Fruit fly (Drosophila melanogaster) whole organism, embryonic: ENCODE data around the gene Cpr67Fb.

Experiments used
- BtbVII ChIP-seq: fragments of 200-800 bp; sonication (Bioruptor generic); optimal IDR thresholded peaks from 3 replicates; lab custom pipeline; 2017; ENCODE audit warnings: missing biosample characterization, mild to moderate bottlenecking, missing genetic modification characterization
- CG12299 ChIP-seq: fragments of 200-800 bp; sonication (Bioruptor generic); optimal IDR thresholded peaks from 2 replicates; lab custom pipeline; 2018; ENCODE audit warnings: missing biosample characterization, mild to moderate bottlenecking, missing genetic modification characterization
- CG13424 ChIP-seq: fragments of 200-800 bp; sonication (Bioruptor generic); optimal IDR thresholded peaks from 2 replicates; lab custom pipeline; 2019; ENCODE audit warnings: missing biosample characterization, mild to moderate bottlenecking, missing genetic modification characterization, moderate library complexity
- CG14710 ChIP-seq: fragments of 200-800 bp; sonication (Bioruptor generic); optimal IDR thresholded peaks from 3 replicates; lab custom pipeline; 2019; ENCODE audit warnings: missing biosample characterization, mild to moderate bottlenecking, missing genetic modification characterization, moderate library complexity
- CG17385 ChIP-seq: fragments of 200-800 bp; sonication (Bioruptor generic); optimal IDR thresholded peaks from 3 replicates; lab custom pipeline; 2018; ENCODE audit warnings: missing biosample characterization, mild to moderate bottlenecking, missing genetic modification characterization
- CG17612 ChIP-seq: fragments of 200-800 bp; sonication (Bioruptor generic); IDR thresholded peaks from 2 replicates; pipeline ENCODE4 v1.3.6; 2022; ENCODE audit warnings: missing biosample characterization, missing genetic modification characterization
- CG1792 ChIP-seq: fragments of 200-800 bp; sonication (Bioruptor generic); optimal IDR thresholded peaks from 2 replicates; lab custom pipeline; 2016; ENCODE audit warnings: missing biosample characterization, missing genetic modification characterization
- CG18764 ChIP-seq: fragments of 200-800 bp; sonication (Bioruptor generic); optimal IDR thresholded peaks from 3 replicates; lab custom pipeline; 2016; ENCODE audit warnings: missing biosample characterization, missing genetic modification characterization
- CG2120 ChIP-seq: fragments of 200-800 bp; sonication (Bioruptor generic); optimal IDR thresholded peaks from 3 replicates; lab custom pipeline; 2016; ENCODE audit warnings: missing biosample characterization, missing genetic modification characterization
- CG2678 ChIP-seq: fragments of 200-800 bp; sonication (Bioruptor generic); optimal IDR thresholded peaks from 3 replicates; lab custom pipeline; 2019; ENCODE audit warnings: missing biosample characterization, mild to moderate bottlenecking, missing genetic modification characterization, moderate library complexity
- CG34422 ChIP-seq: fragments of 200-800 bp; sonication (Bioruptor generic); IDR thresholded peaks from 3 replicates; pipeline ENCODE4 v1.3.6; 2022; ENCODE audit warnings: missing biosample characterization, missing genetic modification characterization
- CG3838 ChIP-seq: fragments of 200-800 bp; sonication (Bioruptor generic); optimal IDR thresholded peaks from 3 replicates; lab custom pipeline; 2016; ENCODE audit warnings: missing biosample characterization, missing genetic modification characterization
- CG3995 ChIP-seq: fragments of 200-800 bp; sonication (Bioruptor generic); optimal IDR thresholded peaks from 3 replicates; lab custom pipeline; 2016; ENCODE audit warnings: missing biosample characterization, missing genetic modification characterization
- CG42726 ChIP-seq: fragments of 200-800 bp; sonication (Bioruptor generic); IDR thresholded peaks from 2 replicates; pipeline ENCODE4 v1.3.6; 2022; ENCODE audit warnings: missing biosample characterization, missing genetic modification characterization; ENCODE audit not compliant: partially characterized antibody
- CG4360 ChIP-seq: fragments of 200-800 bp; sonication (Bioruptor generic); IDR thresholded peaks from 2 replicates; pipeline ENCODE4 v1.3.6; 2022; ENCODE audit warnings: missing biosample characterization, missing genetic modification characterization
- CG43689 ChIP-seq: fragments of 200-800 bp; sonication (Bioruptor generic); IDR thresholded peaks from 2 replicates; pipeline ENCODE4 v1.3.6; 2022; ENCODE audit warnings: missing biosample characterization, missing genetic modification characterization
- CG4707 ChIP-seq: fragments of 200-800 bp; sonication (Bioruptor generic); optimal IDR thresholded peaks from 2 replicates; lab custom pipeline; 2018; ENCODE audit warnings: missing biosample characterization, mild to moderate bottlenecking, missing genetic modification characterization, moderate library complexity
- CG7271 ChIP-seq: fragments of 200-800 bp; sonication (Bioruptor generic); optimal IDR thresholded peaks from 2 replicates; lab custom pipeline; 2018; ENCODE audit warnings: missing biosample characterization, mild to moderate bottlenecking, missing genetic modification characterization, moderate library complexity
- CG9817 ChIP-seq: fragments of 200-800 bp; sonication (Bioruptor generic); optimal IDR thresholded peaks from 2 replicates; lab custom pipeline; 2018; ENCODE audit warnings: missing biosample characterization, mild to moderate bottlenecking, missing genetic modification characterization, moderate library complexity
- CG9932 ChIP-seq: fragments of 200-800 bp; sonication (Bioruptor generic); IDR thresholded peaks from 2 replicates; pipeline ENCODE4 v1.3.6; 2022; ENCODE audit warnings: missing biosample characterization, missing genetic modification characterization
- Chrac-16 ChIP-seq: fragments of 200-800 bp; sonication (Bioruptor generic); optimal IDR thresholded peaks from 3 replicates; lab custom pipeline; 2016; ENCODE audit warnings: missing biosample characterization, missing genetic modification characterization
- Dip2 ChIP-seq: fragments of 200-800 bp; sonication (Bioruptor generic); IDR thresholded peaks from 2 replicates; pipeline ENCODE4 v1.3.6; 2022; ENCODE audit warnings: missing biosample characterization, missing genetic modification characterization
- Fer3 ChIP-seq: fragments of 200-800 bp; sonication (Bioruptor generic); optimal IDR thresholded peaks from 2 replicates; lab custom pipeline; 2018; ENCODE audit warnings: missing biosample characterization, mild to moderate bottlenecking, missing genetic modification characterization, moderate library complexity
- GATAe ChIP-seq: fragments of 200-800 bp; sonication (Bioruptor generic); conservative IDR thresholded peaks from 2 replicates; pipeline ENCODE4 v1.3.6; 2022; ENCODE audit warnings: missing biosample characterization, missing genetic modification characterization
- HLHmδ ChIP-seq: fragments of 200-800 bp; sonication (Bioruptor generic); optimal IDR thresholded peaks from 2 replicates; lab custom pipeline; 2018; ENCODE audit warnings: missing biosample characterization, mild to moderate bottlenecking, missing genetic modification characterization, moderate library complexity
- HmgD ChIP-seq: fragments of 200-800 bp; sonication (Bioruptor generic); optimal IDR thresholded peaks from 3 replicates; lab custom pipeline; 2016; ENCODE audit warnings: missing biosample characterization, missing genetic modification characterization
- Max ChIP-seq: fragments of 200-800 bp; sonication (Bioruptor generic); optimal IDR thresholded peaks from 2 replicates; lab custom pipeline; 2016; ENCODE audit warnings: missing biosample characterization, mild to moderate bottlenecking, missing genetic modification characterization
- NC2β ChIP-seq: fragments of 200-800 bp; sonication (Bioruptor generic); optimal IDR thresholded peaks from 2 replicates; lab custom pipeline; 2016; ENCODE audit warnings: missing biosample characterization, missing genetic modification characterization
- Nf-YA ChIP-seq: fragments of 200-800 bp; sonication (Bioruptor generic); IDR thresholded peaks from 2 replicates; pipeline ENCODE4 v1.3.6; 2022; ENCODE audit warnings: missing biosample characterization, missing genetic modification characterization
- ac ChIP-seq: fragments of 200-800 bp; sonication (Bioruptor generic); optimal IDR thresholded peaks from 3 replicates; lab custom pipeline; 2017; ENCODE audit warnings: missing biosample characterization, mild to moderate bottlenecking, missing genetic modification characterization
- az2 ChIP-seq: fragments of 200-800 bp; sonication (Bioruptor generic); optimal IDR thresholded peaks from 3 replicates; lab custom pipeline; 2016; ENCODE audit warnings: missing biosample characterization, missing genetic modification characterization
- chinmo ChIP-seq: fragments of 200-800 bp; sonication (Bioruptor generic); IDR thresholded peaks from 4 replicates; pipeline ENCODE4 v1.3.6; 2022; ENCODE audit warnings: missing biosample characterization, missing genetic modification characterization; ENCODE audit not compliant: partially characterized antibody
- corto ChIP-seq: fragments of 200-800 bp; sonication (Bioruptor generic); optimal IDR thresholded peaks from 2 replicates; lab custom pipeline; 2016; ENCODE audit warnings: missing biosample characterization, mild to moderate bottlenecking, missing genetic modification characterization, moderate library complexity
- crol ChIP-seq: fragments of 200-800 bp; sonication (Bioruptor generic); IDR thresholded peaks from 2 replicates; pipeline ENCODE4 v1.3.6; 2022; ENCODE audit warnings: missing biosample characterization, missing genetic modification characterization
- dm ChIP-seq: fragments of 200-800 bp; sonication (Bioruptor generic); optimal IDR thresholded peaks from 3 replicates; lab custom pipeline; 2016; ENCODE audit warnings: missing biosample characterization, missing genetic modification characterization
- eve ChIP-seq, 2 experiments: fragments of >200 bp; optimal IDR thresholded peaks; 2 replicates each; lab custom pipeline; 2017; ENCODE audit warnings: missing biosample characterization in 2 of 2, missing genetic modification characterization in 2 of 2
- gfzf ChIP-seq: fragments of 200-800 bp; sonication (Bioruptor generic); optimal IDR thresholded peaks from 2 replicates; lab custom pipeline; 2016; ENCODE audit warnings: missing biosample characterization, mild to moderate bottlenecking, missing genetic modification characterization, moderate library complexity
- hbn ChIP-seq: fragments of 200-800 bp; sonication (Bioruptor generic); IDR thresholded peaks from 2 replicates; pipeline ENCODE4 v1.3.6; 2022; ENCODE audit warnings: missing biosample characterization, missing genetic modification characterization; ENCODE audit not compliant: partially characterized antibody
- jing ChIP-seq: fragments of 200-800 bp; sonication (Bioruptor generic); optimal IDR thresholded peaks from 2 replicates; lab custom pipeline; 2018; ENCODE audit warnings: missing biosample characterization, mild to moderate bottlenecking, missing genetic modification characterization
- lilli ChIP-seq: fragments of 200-800 bp; sonication (Bioruptor generic); optimal IDR thresholded peaks from 3 replicates; lab custom pipeline; 2016; ENCODE audit warnings: missing biosample characterization, missing genetic modification characterization
- luna ChIP-seq: fragments of 200-800 bp; sonication (Bioruptor generic); optimal IDR thresholded peaks from 2 replicates; lab custom pipeline; 2016; ENCODE audit warnings: missing biosample characterization, missing genetic modification characterization
- nmo ChIP-seq: fragments of 200-800 bp; sonication (Bioruptor generic); optimal IDR thresholded peaks from 2 replicates; lab custom pipeline; 2018; ENCODE audit warnings: missing biosample characterization, mild to moderate bottlenecking, missing genetic modification characterization, moderate library complexity
- oc ChIP-seq: fragments of 200-800 bp; sonication (Bioruptor generic); optimal IDR thresholded peaks from 2 replicates; lab custom pipeline; 2018; ENCODE audit warnings: missing biosample characterization, mild to moderate bottlenecking, missing genetic modification characterization, moderate library complexity
- phol ChIP-seq: fragments of 200-800 bp; sonication (Bioruptor generic); optimal IDR thresholded peaks from 3 replicates; lab custom pipeline; 2018; ENCODE audit warnings: missing biosample characterization, mild to moderate bottlenecking, missing genetic modification characterization, moderate library complexity
- pros ChIP-seq: fragments of 200-800 bp; sonication (Bioruptor generic); optimal IDR thresholded peaks from 3 replicates; lab custom pipeline; 2019; ENCODE audit warnings: missing biosample characterization, mild to moderate bottlenecking, missing genetic modification characterization, moderate library complexity
- pum ChIP-seq: fragments of 200-800 bp; sonication (Bioruptor generic); optimal IDR thresholded peaks from 2 replicates; lab custom pipeline; 2016; ENCODE audit warnings: missing biosample characterization, missing genetic modification characterization
- shn ChIP-seq: fragments of 200-800 bp; sonication (Bioruptor generic); optimal IDR thresholded peaks from 3 replicates; lab custom pipeline; 2016; ENCODE audit warnings: missing biosample characterization, missing genetic modification characterization
- sna ChIP-seq: fragments of 200-800 bp; sonication (Bioruptor generic); IDR thresholded peaks from 2 replicates; pipeline ENCODE4 v1.3.6; 2022; ENCODE audit warnings: missing biosample characterization, missing genetic modification characterization; ENCODE audit not compliant: partially characterized antibody
- ttk ChIP-seq: fragments of 200-800 bp; sonication (Bioruptor generic); IDR thresholded peaks from 2 replicates; pipeline ENCODE4 v2.1.2; 2022; ENCODE audit warnings: missing biosample characterization, missing genetic modification characterization
- yki ChIP-seq: fragments of >200 bp; optimal IDR thresholded peaks from 3 replicates; lab custom pipeline; 2018
- zen ChIP-seq: fragments of 200-800 bp; sonication (Bioruptor generic); optimal IDR thresholded peaks from 3 replicates; lab custom pipeline; 2018; ENCODE audit warnings: missing biosample characterization, mild to moderate bottlenecking, missing genetic modification characterization, moderate library complexity

The Cpr67Fb gene

DNA sequence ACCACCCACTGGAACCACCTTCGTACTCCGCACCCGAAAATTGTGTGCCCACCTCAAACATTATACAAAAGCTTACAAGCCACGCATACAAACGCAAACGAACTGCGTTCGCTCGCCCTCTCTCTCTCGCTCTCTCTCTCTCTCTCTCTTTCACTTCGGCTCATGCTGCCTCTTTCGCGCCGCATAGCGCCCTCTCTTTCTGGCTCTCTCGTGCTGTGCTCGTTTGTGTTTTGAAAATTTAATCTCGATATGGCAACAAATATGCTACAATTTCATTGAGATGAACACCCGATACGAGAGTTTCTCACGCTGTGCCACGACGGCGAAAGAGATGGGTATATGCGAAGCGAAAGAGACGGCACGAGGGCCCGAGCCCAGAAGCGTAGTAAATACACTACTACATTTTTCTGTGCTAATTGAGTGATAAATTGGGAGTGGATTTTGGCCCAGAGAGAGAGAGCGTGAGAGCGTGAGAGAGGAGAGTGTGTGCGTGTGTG is 37.4 kb upstream of the Cpr67Fb start (continued):
- TF ChIP-seq CG4360 (GFP tag; lab: Robert Waterston, UW) (peak; percentile 68), NC2β (peak; percentile 65), Chrac-16 (GFP tag; lab: Kevin White, UChicago) (no peak), sna (peak; percentile 45; the same call in 1 of the 2 replicates), phol (no peak), pros (GFP tag; lab: Kevin White, UChicago) (peak; percentile 81), CG14710 (tag; lab: Kevin White, UChicago) (peak; percentile 42), CG2678 (no peak), Nf-YA (GFP tag; lab: Robert Waterston, UW) (no peak), ttk (0 out of 2 replicates have a peak, but pooled peaks have one; percentile 8), GATAe (GFP tag; lab: Robert Waterston, UW) (peak; percentile 39; the same call in 1 of the 2 replicates), Fer3 (tag; lab: Kevin White, UChicago) (no peak), HmgD (peak; percentile 93), BtbVII (GFP tag; lab: Kevin White, UChicago) (no peak), luna (GFP tag; lab: Kevin White, UChicago) (no peak), CG12299 (tag; lab: Kevin White, UChicago) (no peak), ac (GFP tag; lab: Kevin White, UChicago) (peak; percentile 1), hbn (GFP tag; lab: Robert Waterston, UW) (no peak), CG34422 (GFP tag; lab: Robert Waterston, UW) (no peak; the same call in 2 of the 3 replicates), CG43689 (GFP tag; lab: Robert Waterston, UW) (no peak), CG9817 (tag; lab: Kevin White, UChicago) (peak; percentile 5), oc (tag; lab: Kevin White, UChicago) (peak; percentile 96), pum (GFP tag; lab: Kevin White, UChicago) (no peak), CG4707 (GFP tag; lab: Kevin White, UChicago) (peak; percentile 13), chinmo (peak; percentile 95), dm (peak; percentile 49), az2 (no peak), CG17612 (GFP tag; lab: Robert Waterston, UW) (no peak), CG3995 (no peak), crol (GFP tag; lab: Robert Waterston, UW) (peak; percentile 91), CG13424 (tag; lab: Kevin White, UChicago) (peak; percentile 15), CG9932 (GFP tag; lab: Robert Waterston, UW) (peak; percentile 45), CG17385 (GFP tag; lab: Kevin White, UChicago) (peak; percentile 24), nmo (peak; percentile 67), CG18764 (GFP tag; lab: Kevin White, UChicago) (no peak), lilli (GFP tag; lab: Kevin White, UChicago) (no peak), eve (GFP tag; optimal IDR thresholded peaks at IDR 0.05; lab: Kevin White, UChicago) (no peak), CG42726 (GFP tag; lab: Robert Waterston, UW) (peak; percentile 65), Max (GFP tag; lab: Kevin White, UChicago) (no peak), zen (peak; percentile 90), jing (peak; percentile 9), CG1792 (GFP tag; lab: Kevin White, UChicago) (peak; percentile 48), gfzf (GFP tag; lab: Kevin White, UChicago) (peak; percentile 20), corto (GFP tag; lab: Kevin White, UChicago) (no peak), HLHmδ (GFP tag; lab: Kevin White, UChicago) (no peak), CG3838 (peak; percentile 65), CG7271 (tag; lab: Kevin White, UChicago) (no peak), CG2120 (GFP tag; lab: Kevin White, UChicago) (peak; percentile 9), shn (peak; percentile 51), Dip2 (GFP tag; lab: Robert Waterston, UW) (no peak), yki (peak; percentile 63)
